Fruit fly (Drosophila melanogaster) whole organism: ENCODE measurements around the gene Awh.

Experiments
- CG8478 ChIP-seq: fragments of >200 bp; optimal IDR thresholded peaks from 2 replicates; lab custom pipeline; 2018; ENCODE audit warnings: inconsistent platforms
- Dll ChIP-seq: fragments of >200 bp; optimal IDR thresholded peaks from 2 replicates; lab custom pipeline; 2017
- EcR ChIP-seq, 2 experiments: fragments of >200 bp; optimal IDR thresholded peaks; 2 replicates each; lab custom pipeline; 2017; ENCODE audit warnings: missing biosample characterization in 2 of 2, missing genetic modification characterization in 2 of 2, missing genetic modification reagents in 2 of 2
- pan ChIP-seq: fragments of >200 bp; optimal IDR thresholded peaks from 2 replicates; lab custom pipeline; 2017
- psq ChIP-seq: fragments of >200 bp; optimal IDR thresholded peaks from 2 replicates; lab custom pipeline; 2017
- usp ChIP-seq: fragments of >200 bp; optimal IDR thresholded peaks from 2 replicates; lab custom pipeline; 2017; ENCODE audit warnings: missing biosample characterization, missing genetic modification characterization, mixed read lengths

- TF ChIP-seq psq (lab: Kevin White, UChicago) (no peak), pan (no peak), Dll (no peak), usp (no peak), EcR (GFP tag; optimal IDR thresholded peaks at IDR 0.05; lab: Kevin White, UChicago) (no peak), CG8478 (lab: Kevin White, UChicago) (no peak)
These were observed 47.5 kb upstream of the Awh start for dm6 chr3L:3798488-3798887.
